Worm (Caenorhabditis elegans) whole organism, mixed stage, embryonic: ENCODE measurements around the gene clec-161.

ENCODE experiments used
- M03D4.4 ChIP-seq: sonication (generic microtip); optimal IDR thresholded peaks from 2 replicates; lab custom pipeline; 2017; ENCODE audit warnings: mild to moderate bottlenecking, missing genetic modification characterization, missing compliant biosample characterization
- bed-3 ChIP-seq: fragments of 200-800 bp; sonication (Bioruptor generic); optimal IDR thresholded peaks from 3 replicates; lab custom pipeline; 2018; ENCODE audit warnings: mild to moderate bottlenecking, missing genetic modification characterization, moderate library complexity, missing compliant biosample characterization
- blmp-1 ChIP-seq: fragments of 150-350 bp; optimal IDR thresholded peaks from 2 replicates; lab custom pipeline; 2014; ENCODE audit warnings: missing biosample characterization, missing genetic modification characterization
- ceh-39 ChIP-seq: fragments of 150-350 bp; optimal IDR thresholded peaks from 2 replicates; lab custom pipeline; 2014; ENCODE audit warnings: missing biosample characterization, missing genetic modification characterization
- ceh-83 ChIP-seq: fragments of 200-800 bp; sonication (Bioruptor generic); optimal IDR thresholded peaks from 2 replicates; lab custom pipeline; 2018; ENCODE audit warnings: mild to moderate bottlenecking, missing genetic modification characterization, missing compliant biosample characterization
- ces-1 ChIP-seq: fragments of 150-350 bp; optimal IDR thresholded peaks from 2 replicates; lab custom pipeline; 2014; ENCODE audit warnings: missing biosample characterization, missing genetic modification reagents, missing genetic modification characterization
- cnd-1 ChIP-seq: fragments of 200-800 bp; sonication (Bioruptor generic); optimal IDR thresholded peaks from 2 replicates; lab custom pipeline; 2018; ENCODE audit warnings: mild to moderate bottlenecking, missing genetic modification characterization, missing compliant biosample characterization
- drap-1 ChIP-seq: fragments of 200-800 bp; sonication (Bioruptor generic); optimal IDR thresholded peaks from 3 replicates; lab custom pipeline; 2018; ENCODE audit warnings: mild to moderate bottlenecking, missing genetic modification characterization, missing compliant biosample characterization
- elt-1 ChIP-seq: sonication (generic microtip); optimal IDR thresholded peaks from 2 replicates; lab custom pipeline; 2017; ENCODE audit warnings: missing genetic modification characterization, mild to moderate bottlenecking, missing compliant biosample characterization, antibody characterized with exemption, moderate library complexity, borderline replicate concordance; ENCODE audit not compliant: insufficient read depth
- elt-3 ChIP-seq: fragments of 150-350 bp; optimal IDR thresholded peaks from 2 replicates; lab custom pipeline; 2014; ENCODE audit warnings: missing biosample characterization, missing genetic modification characterization
- ham-2 ChIP-seq: fragments of 200-800 bp; sonication (Bioruptor generic); optimal IDR thresholded peaks from 2 replicates; lab custom pipeline; 2018; ENCODE audit warnings: mild to moderate bottlenecking, missing genetic modification characterization, missing compliant biosample characterization
- lin-13 ChIP-seq: fragments of 150-350 bp; optimal IDR thresholded peaks from 2 replicates; lab custom pipeline; 2014; ENCODE audit warnings: missing biosample characterization, missing genetic modification characterization
- lin-32 ChIP-seq: fragments of 200-800 bp; sonication (Bioruptor generic); optimal IDR thresholded peaks from 2 replicates; lab custom pipeline; 2018; ENCODE audit warnings: mild to moderate bottlenecking, missing genetic modification characterization, missing compliant biosample characterization
- lsy-2 ChIP-seq: fragments of 150-350 bp; optimal IDR thresholded peaks from 2 replicates; lab custom pipeline; 2014; ENCODE audit warnings: missing biosample characterization, missing genetic modification characterization
- mab-5 ChIP-seq: fragments of 150-350 bp; optimal IDR thresholded peaks from 2 replicates; lab custom pipeline; 2014; ENCODE audit warnings: missing biosample characterization, missing genetic modification characterization
- mep-1 ChIP-seq: fragments of 150-350 bp; optimal IDR thresholded peaks from 2 replicates; lab custom pipeline; 2017; ENCODE audit warnings: missing biosample characterization, missing genetic modification reagents, missing genetic modification characterization, inconsistent platforms
- mls-2 ChIP-seq: sonication (generic microtip); optimal IDR thresholded peaks from 2 replicates; lab custom pipeline; 2016; ENCODE audit warnings: mild to moderate bottlenecking, missing genetic modification characterization, moderate library complexity, missing compliant biosample characterization
- nhr-12 ChIP-seq: fragments of 150-350 bp; optimal IDR thresholded peaks from 2 replicates; lab custom pipeline; 2014; ENCODE audit warnings: missing biosample characterization, missing genetic modification characterization
- nhr-2 ChIP-seq: fragments of 150-350 bp; optimal IDR thresholded peaks from 2 replicates; lab custom pipeline; 2014; ENCODE audit warnings: missing biosample characterization, missing genetic modification characterization
- nhr-237 ChIP-seq: fragments of 150-350 bp; optimal IDR thresholded peaks from 2 replicates; lab custom pipeline; 2014; ENCODE audit warnings: missing biosample characterization, missing genetic modification characterization
- nhr-28 ChIP-seq: fragments of 150-350 bp; optimal IDR thresholded peaks from 2 replicates; lab custom pipeline; 2014; ENCODE audit warnings: missing biosample characterization, missing genetic modification characterization
- nhr-76 ChIP-seq: sonication (generic microtip); optimal IDR thresholded peaks from 2 replicates; lab custom pipeline; 2017; ENCODE audit warnings: missing biosample characterization, missing genetic modification characterization
- pha-4 ChIP-seq: fragments of 150-350 bp; optimal IDR thresholded peaks from 2 replicates; lab custom pipeline; 2018; ENCODE audit warnings: missing biosample characterization, missing genetic modification reagents, missing genetic modification characterization
- snpc-4 ChIP-seq: fragments of 150-350 bp; optimal IDR thresholded peaks from 2 replicates; lab custom pipeline; 2014; ENCODE audit warnings: missing biosample characterization, missing genetic modification characterization
- sptf-1 ChIP-seq: sonication (generic microtip); optimal IDR thresholded peaks from 2 replicates; lab custom pipeline; 2017; ENCODE audit warnings: mild to moderate bottlenecking, missing genetic modification characterization, moderate library complexity, missing compliant biosample characterization
- unc-120 ChIP-seq: sonication (generic microtip); optimal IDR thresholded peaks from 2 replicates; lab custom pipeline; 2017; ENCODE audit warnings: missing genetic modification characterization, missing compliant biosample characterization; ENCODE audit not compliant: poor library complexity, severe bottlenecking
- unc-39 ChIP-seq: fragments of 150-350 bp; optimal IDR thresholded peaks from 2 replicates; lab custom pipeline; 2014; ENCODE audit warnings: missing biosample characterization, missing genetic modification characterization
- unc-62 ChIP-seq: fragments of 150-350 bp; optimal IDR thresholded peaks from 2 replicates; lab custom pipeline; 2014; ENCODE audit warnings: missing biosample characterization, missing genetic modification reagents, missing genetic modification characterization
- zip-8 ChIP-seq: fragments of 150-350 bp; optimal IDR thresholded peaks from 2 replicates; lab custom pipeline; 2014; ENCODE audit warnings: missing biosample characterization, missing genetic modification characterization
- ztf-11 ChIP-seq: fragments of 150-350 bp; optimal IDR thresholded peaks from 2 replicates; lab custom pipeline; 2014; ENCODE audit warnings: missing biosample characterization, missing genetic modification characterization

The clec-161 gene

ce11 chrIII:9617599-9618262 lies 9.2 kb upstream of the clec-161 start:
- TF ChIP-seq unc-62 (GFP tag; lab: Kevin White, UChicago) (no peak), snpc-4 (tag; lab: Kevin White, UChicago) (no peak), elt-3 (tag; lab: Kevin White, UChicago) (no peak), nhr-12 (tag; lab: Kevin White, UChicago) (no peak), nhr-2 (tag; lab: Kevin White, UChicago) (no peak), unc-39 (tag; lab: Kevin White, UChicago) (no peak), sptf-1 (tag; lab: Kevin White, UChicago) (no peak), lin-13 (no peak)

ce11 chrIII:9616933-9617332 lies 8.4 kb upstream of the clec-161 start:
- TF ChIP-seq lin-32 (GFP tag; lab: Kevin White, UChicago) = no peak
- TF ChIP-seq nhr-76 (tag; lab: Kevin White, UChicago) = no peak
- TF ChIP-seq ceh-83 (GFP tag; lab: Kevin White, UChicago) = peak; percentile 65
- TF ChIP-seq lin-13 = peak; percentile 44

DNA sequence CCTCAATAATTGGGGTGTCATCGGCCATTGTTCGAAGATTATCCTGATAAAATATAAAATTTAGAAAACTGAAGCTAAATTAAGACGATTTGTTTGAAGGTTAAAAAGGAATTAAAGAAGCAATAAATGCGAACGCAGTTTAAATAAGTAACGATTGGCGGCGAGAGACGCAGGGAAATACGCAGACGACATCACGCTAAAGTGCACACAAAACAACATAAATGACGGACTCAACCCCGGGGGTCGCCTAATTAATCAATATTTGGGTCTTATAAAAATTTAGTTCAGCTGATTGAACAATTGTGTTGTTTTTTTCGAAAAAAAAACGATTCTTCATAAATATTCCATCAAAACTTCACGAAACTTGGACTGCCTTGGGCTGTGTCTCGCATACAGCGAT lies 7.9 kb upstream of the clec-161 start, which contains the start of gene hcp-3:
Gene hcp-3 (minus strand): TSS at position 45 of the 400 bp plus-strand sequence.
- TF ChIP-seq M03D4.4 (tag; lab: Kevin White, UChicago) = peak; percentile 7
- TF ChIP-seq lin-13 = peak; percentile 44
- TF ChIP-seq sptf-1 (tag; lab: Kevin White, UChicago) = no peak
- TF ChIP-seq ham-2 (GFP tag; lab: Kevin White, UChicago) = no peak
- TF ChIP-seq mep-1 = peak; percentile 49
- TF ChIP-seq ces-1 (GFP tag; lab: Kevin White, UChicago) = peak; percentile 68
- TF ChIP-seq snpc-4 (tag; lab: Kevin White, UChicago) = no peak
- no peak for TF ChIP-seq ceh-39
- TF ChIP-seq mls-2 = peak; percentile 44
- no peak for TF ChIP-seq ceh-83 (GFP tag; lab: Kevin White, UChicago)
- peak; percentile 45 for TF ChIP-seq lsy-2 (tag; lab: Kevin White, UChicago)

- TF ChIP-seq snpc-4 (tag; lab: Kevin White, UChicago) (no peak), ztf-11 (tag; lab: Kevin White, UChicago) (no peak), blmp-1 (tag; lab: Kevin White, UChicago) (no peak), nhr-12 (tag; lab: Kevin White, UChicago) (no peak), nhr-28 (tag; lab: Kevin White, UChicago) (no peak), elt-1 (tag; lab: Kevin White, UChicago) (no peak), nhr-237 (no peak), pha-4 (tag; lab: Kevin White, UChicago) (no peak), elt-3 (tag; lab: Kevin White, UChicago) (no peak)
These were observed 6.6 kb upstream of the clec-161 start for ce11 chrIII:9615114-9615513.

- no peak for TF ChIP-seq mls-2
- TF ChIP-seq lsy-2 (tag; lab: Kevin White, UChicago) = peak; percentile 38
- peak; percentile 11 for TF ChIP-seq nhr-237
These were observed 5.7 kb upstream of the clec-161 start, which contains the start of the genes pri-1 and F58A4.6 for ce11 chrIII:9614211-9614610. pri-1 (minus strand) TSS chrIII:9614281. F58A4.6 (plus strand) TSS chrIII:9614482.

- TF ChIP-seq cnd-1 (tag; lab: Kevin White, UChicago) (no peak), ceh-83 (GFP tag; lab: Kevin White, UChicago) (no peak), mab-5 (tag; lab: Kevin White, UChicago) (no peak), zip-8 (tag; lab: Kevin White, UChicago) (no peak), lin-32 (GFP tag; lab: Kevin White, UChicago) (no peak), elt-3 (tag; lab: Kevin White, UChicago) (no peak), unc-62 (GFP tag; lab: Kevin White, UChicago) (no peak), nhr-28 (tag; lab: Kevin White, UChicago) (no peak), lin-13 (no peak), sptf-1 (tag; lab: Kevin White, UChicago) (no peak), ceh-39 (no peak), nhr-2 (tag; lab: Kevin White, UChicago) (no peak), bed-3 (GFP tag; lab: Kevin White, UChicago) (no peak), ces-1 (GFP tag; lab: Kevin White, UChicago) (no peak), blmp-1 (tag; lab: Kevin White, UChicago) (no peak), ztf-11 (tag; lab: Kevin White, UChicago) (no peak), drap-1 (GFP tag; lab: Kevin White, UChicago) (no peak), unc-120 (tag; lab: Kevin White, UChicago) (no peak)
- TF ChIP-seq, all 35 proteins: peak for 0
These were observed 3.5 kb upstream of the clec-161 start, which contains the start of gene bbs-4 for ce11 chrIII:9612097-9612496. bbs-4 (minus strand) TSS chrIII:9612197.
